Worm (Caenorhabditis elegans): Measurements from ENCODE around the gene fshr-1.

The fshr-1 gene

DNA sequence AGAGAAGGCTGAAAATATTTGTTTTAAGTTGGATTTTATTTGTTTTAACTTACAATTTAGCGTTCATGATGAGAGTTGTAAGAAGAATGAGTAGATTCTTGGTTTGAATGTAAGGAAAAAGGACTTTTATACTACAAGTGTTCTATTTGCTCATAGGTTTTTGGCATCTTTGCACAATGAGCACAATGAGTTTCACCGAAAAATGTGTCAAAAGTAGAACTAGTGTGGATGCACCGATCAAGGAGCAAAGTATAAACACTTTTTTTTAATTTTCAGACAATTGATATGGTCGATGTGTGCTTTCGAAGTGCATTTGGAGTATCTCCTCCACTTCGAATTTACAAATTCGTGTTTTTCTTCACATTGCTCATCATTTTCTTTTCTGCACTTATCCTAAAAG lies 16.5 kb downstream of the fshr-1 start, which contains the start of gene fipr-11:
Gene fipr-11, minus strand, starts transcription at position 101 of the 400 bp plus-strand sequence.
- TF ChIP-seq unc-62 (GFP tag; optimal IDR thresholded peaks at IDR 0.05), result no peak

DNA sequence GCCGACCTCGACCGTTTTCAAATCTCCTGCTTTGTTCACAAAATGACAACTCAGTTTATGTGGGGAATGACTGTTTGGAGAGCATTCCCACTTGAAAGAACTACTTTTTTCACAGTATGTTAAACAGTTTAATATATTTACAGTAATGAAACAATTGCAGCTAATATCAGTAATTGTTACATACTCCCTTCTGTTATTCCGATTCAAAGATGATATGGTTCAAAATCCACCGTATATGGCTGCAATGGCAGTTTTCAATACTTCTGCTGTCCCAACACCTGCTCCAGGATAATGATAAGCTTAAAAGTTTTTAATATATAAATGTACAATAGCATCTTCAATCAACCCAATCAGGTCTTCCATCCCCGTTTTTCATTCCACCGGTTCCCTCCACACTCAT lies 17.6 kb downstream of the fshr-1 start:
- TF ChIP-seq unc-62 (GFP tag; optimal IDR thresholded peaks at IDR 0.05), result no peak

DNA sequence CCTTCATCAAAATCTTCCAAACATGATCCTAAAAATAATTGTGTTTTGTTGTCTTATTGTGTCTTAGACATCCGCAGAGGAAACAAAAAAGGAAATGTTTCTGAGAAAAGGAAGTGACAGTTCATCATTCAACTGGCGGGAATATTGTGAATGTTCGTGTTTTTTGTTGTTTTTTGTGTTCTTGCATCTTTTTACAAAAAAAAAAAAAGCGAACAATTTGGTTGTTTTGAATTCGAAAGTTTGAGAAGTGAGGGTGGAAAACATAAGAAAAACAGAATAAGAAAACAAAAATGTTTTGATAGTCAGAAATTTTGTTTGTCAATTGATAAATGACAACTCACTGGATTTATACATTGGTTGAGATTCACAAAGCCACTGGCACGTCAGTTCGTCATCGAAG lies 20.0 kb downstream of the fshr-1 start:
- no peak for TF ChIP-seq unc-62 (GFP tag; optimal IDR thresholded peaks at IDR 0.05)

DNA sequence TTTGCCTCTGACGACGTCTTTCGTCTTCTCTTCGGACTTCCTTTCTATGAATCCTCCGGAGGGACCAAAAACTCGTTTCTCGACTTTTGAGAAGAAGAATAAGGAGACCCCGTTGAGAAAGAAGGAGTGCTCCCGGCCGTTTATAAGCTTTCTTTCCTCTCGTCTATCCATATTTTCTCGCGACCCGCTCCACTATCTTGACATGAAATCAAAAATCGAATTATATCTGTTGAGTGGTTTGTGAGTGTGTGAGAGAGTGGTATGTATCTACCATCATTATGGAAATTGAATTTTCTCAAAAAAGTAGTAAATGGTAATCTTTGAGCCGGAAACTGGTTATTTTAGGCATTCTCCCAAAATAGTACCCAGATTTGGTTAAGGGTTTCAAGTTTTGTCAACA lies 21.5 kb downstream of the fshr-1 start:
- no peak for TF ChIP-seq unc-62 (GFP tag; optimal IDR thresholded peaks at IDR 0.05)

DNA sequence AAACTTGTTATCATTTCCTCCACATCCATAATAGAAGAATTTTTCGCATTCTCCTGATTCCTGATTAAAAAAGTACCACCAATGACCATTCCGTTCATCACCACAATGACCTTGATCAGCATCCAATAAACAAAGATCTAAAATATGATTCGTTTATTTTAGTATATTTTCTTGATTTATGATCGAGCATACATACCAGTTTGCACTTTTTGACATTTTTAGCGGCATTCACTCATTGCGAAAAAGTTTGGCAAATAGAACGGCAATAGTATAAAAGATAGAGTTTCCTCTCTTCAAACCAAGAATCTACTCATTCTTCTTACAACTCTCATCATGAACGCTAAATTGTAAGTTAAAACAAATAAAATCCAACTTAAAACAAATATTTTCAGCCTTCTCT lies 24.2 kb downstream of the fshr-1 start, which contains the start of gene fipr-10:
Gene fipr-10, plus strand, starts transcription at position 301 of the 400 bp plus-strand sequence.
- no peak for TF ChIP-seq unc-62 (GFP tag; optimal IDR thresholded peaks at IDR 0.05)

DNA sequence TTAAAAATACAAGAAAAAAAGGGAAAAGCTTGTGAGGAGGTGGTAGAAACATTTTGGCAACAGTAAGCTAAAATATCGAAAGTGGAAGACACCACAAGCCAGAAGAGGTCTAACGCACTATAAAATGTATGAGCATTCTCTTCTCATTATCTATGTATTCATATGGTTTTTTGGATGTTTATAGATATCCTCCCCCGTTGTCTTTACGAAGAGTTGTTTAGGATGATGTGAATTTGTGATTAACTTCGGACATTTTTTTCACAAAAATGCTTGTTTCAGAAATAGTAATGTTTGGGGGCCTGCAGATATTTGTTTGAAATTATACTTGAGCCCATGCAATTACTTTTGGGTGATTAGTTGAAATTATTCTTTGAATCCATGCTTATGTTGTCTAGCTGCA lies 25.4 kb downstream of the fshr-1 start, which contains the start of gene mec-9:
Gene mec-9, minus strand, starts transcription at position 101 of the 400 bp plus-strand sequence.
- no peak for TF ChIP-seq unc-62 (GFP tag; optimal IDR thresholded peaks at IDR 0.05)

ce11 chrV:9916665-9917064 lies 27.0 kb downstream of the fshr-1 start, which contains the start of gene C50H2.4:
C50H2.4 (plus strand) TSS chrV:9916965.
- TF ChIP-seq unc-62 (GFP tag; optimal IDR thresholded peaks at IDR 0.05), result no peak

- TF ChIP-seq unc-62 (GFP tag; optimal IDR thresholded peaks at IDR 0.05), result no peak
Observed at ce11 chrV:9918410-9918809, 28.8 kb downstream of the fshr-1 start, which contains the start of gene C50H2.5. C50H2.5 (plus strand) TSS chrV:9918710.

DNA sequence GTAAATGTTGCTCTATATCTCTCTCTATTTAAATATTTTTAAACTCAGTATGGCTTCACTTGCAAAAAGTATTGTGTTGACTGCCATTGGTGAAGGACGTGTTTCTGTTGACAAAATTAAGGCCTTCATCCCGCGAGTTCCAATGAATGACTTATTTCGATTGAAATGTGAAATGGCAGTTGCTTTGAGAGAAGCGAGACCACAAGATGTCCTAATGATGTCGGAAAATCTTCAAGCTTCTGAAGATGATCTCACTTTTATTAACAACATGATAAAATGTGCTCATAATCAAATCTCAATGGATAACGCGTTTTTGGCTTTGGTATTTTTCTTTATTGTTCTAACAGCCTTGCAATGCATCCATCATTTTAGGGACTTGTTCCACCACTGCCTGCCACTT lies 31.7 kb downstream of the fshr-1 start, which contains the start of gene ceh-75:
Gene ceh-75, plus strand, starts transcription at position 50 of the 400 bp plus-strand sequence.
- TF ChIP-seq unc-62 (GFP tag; optimal IDR thresholded peaks at IDR 0.05), result no peak

DNA sequence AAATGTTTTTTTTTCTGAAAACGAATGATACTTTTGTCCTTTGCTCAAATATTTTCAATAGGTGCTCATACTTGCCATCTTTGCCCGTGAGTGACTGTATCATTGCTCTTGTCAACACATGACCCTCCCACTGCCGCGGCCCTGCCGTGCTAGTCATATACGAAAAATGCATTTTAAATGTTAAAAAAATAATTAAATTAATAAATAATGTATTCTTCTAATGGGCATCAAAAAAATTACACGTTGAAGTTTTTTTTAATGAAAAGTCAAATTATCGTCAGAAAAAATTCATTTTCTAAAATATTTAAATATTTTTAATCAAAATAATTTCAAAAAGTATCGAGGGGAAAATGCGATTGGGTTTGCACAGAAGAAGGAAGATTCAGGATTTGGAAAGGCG lies 32.8 kb downstream of the fshr-1 start, which contains the start of gene C50H2.7:
Gene C50H2.7, plus strand, starts transcription at position 301 of the 400 bp plus-strand sequence.
- no peak for TF ChIP-seq unc-62 (GFP tag; optimal IDR thresholded peaks at IDR 0.05)

- no peak for TF ChIP-seq unc-62 (GFP tag; optimal IDR thresholded peaks at IDR 0.05)
Observed at ce11 chrV:9924389-9924788, 34.8 kb downstream of the fshr-1 start.

- no peak for TF ChIP-seq unc-62 (GFP tag; optimal IDR thresholded peaks at IDR 0.05)
Observed at ce11 chrV:9925647-9926046, 36.0 kb downstream of the fshr-1 start.

DNA sequence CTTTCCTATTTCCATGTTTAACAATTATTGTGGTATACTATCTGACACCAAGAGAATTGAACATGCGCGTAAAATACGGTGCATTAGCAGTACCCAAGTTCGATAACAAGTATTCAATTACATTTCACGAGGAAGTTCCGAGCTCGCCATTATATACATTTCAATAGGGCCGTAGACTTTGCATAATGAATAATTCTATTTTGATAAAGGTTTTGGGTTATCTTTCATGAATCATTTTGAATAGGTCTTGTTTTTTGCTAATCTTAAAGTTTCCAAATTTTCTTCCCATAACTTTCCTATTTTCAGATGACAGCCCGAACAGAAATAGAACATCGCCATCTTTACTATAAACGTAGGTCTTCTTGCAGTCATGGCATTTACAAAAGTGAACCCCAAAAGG lies 36.6 kb downstream of the fshr-1 start, which contains the start of gene C50H2.13:
Gene C50H2.13, plus strand, starts transcription at position 301 of the 400 bp plus-strand sequence.
- TF ChIP-seq unc-62 (GFP tag; optimal IDR thresholded peaks at IDR 0.05), result no peak

DNA sequence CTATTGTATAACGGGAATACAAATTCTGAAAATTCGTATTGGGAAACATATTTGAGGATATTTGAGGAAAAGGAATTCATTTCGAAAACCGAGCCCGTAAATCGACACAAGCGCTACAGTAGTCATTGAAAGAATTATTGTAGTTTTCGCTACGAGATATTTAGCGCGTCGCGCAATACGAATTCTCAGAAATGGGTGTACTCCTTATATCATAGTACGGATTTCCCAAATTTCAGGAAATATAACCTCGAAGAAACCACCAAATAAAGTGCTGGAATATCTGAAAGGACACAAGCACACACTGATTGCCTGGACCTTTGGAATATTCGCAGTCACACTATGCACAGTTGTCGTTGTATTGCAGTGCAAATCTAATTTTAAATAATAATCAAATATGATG lies 37.7 kb downstream of the fshr-1 start:
- no peak for TF ChIP-seq unc-62 (GFP tag; optimal IDR thresholded peaks at IDR 0.05)

DNA sequence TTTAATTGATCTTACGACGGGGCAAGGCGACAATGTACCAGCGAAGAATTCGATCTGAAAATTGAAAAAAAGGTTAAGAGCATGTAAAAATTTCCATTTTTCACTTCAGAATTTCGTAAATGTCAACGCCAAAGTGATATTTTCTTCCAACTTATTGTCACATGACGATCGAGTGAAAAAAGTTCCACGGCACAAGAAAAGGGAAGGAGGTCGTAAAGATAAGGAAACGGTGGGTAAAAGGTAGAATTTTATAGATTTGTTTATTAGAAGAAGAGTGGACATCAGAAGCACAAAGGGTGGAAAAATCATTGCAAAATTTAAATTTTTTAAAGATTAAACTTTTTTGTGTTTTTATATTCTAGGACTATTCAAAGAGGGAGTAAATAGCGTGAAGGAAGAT lies 38.3 kb downstream of the fshr-1 start:
- TF ChIP-seq unc-62 (GFP tag; optimal IDR thresholded peaks at IDR 0.05), result no peak

ce11 chrV:9930612-9931065 lies 41.0 kb downstream of the fshr-1 start, which contains the start of the genes rmh-2 and suds-3:
rmh-2 (minus strand) TSS chrV:9930775.
suds-3 (plus strand) TSS chrV:9931015.
- no peak for TF ChIP-seq unc-62 (GFP tag; optimal IDR thresholded peaks at IDR 0.05)

ce11 chrV:9937435-9937834 lies 47.8 kb downstream of the fshr-1 start, which contains the start of gene srj-33:
srj-33 (minus strand) TSS chrV:9937535.
- no peak for TF ChIP-seq unc-62 (GFP tag; optimal IDR thresholded peaks at IDR 0.05)
